Fruit fly (Drosophila melanogaster): ENCODE data around the gene ham.

Gene ham

dm6 chr2L:18785026-18785600 is 7.6 kb downstream of the ham start:
- TF ChIP-seq Hr96 (GFP tag; optimal IDR thresholded peaks at IDR 0.05) (no peak), tj (GFP tag; optimal IDR thresholded peaks at IDR 0.05) (no peak), ovo (GFP tag; optimal IDR thresholded peaks at IDR 0.05) (no peak), CG11617 (GFP tag; optimal IDR thresholded peaks at IDR 0.05) (no peak), CG7045 (GFP tag; optimal IDR thresholded peaks at IDR 0.05) (no peak), cic (GFP tag; optimal IDR thresholded peaks at IDR 0.05) (no peak), CG14711 (tag; optimal IDR thresholded peaks at IDR 0.05) (no peak), cnc (optimal IDR thresholded peaks at IDR 0.05) (no peak), Clk (GFP tag; optimal IDR thresholded peaks at IDR 0.05) (no peak), CG7101 (tag; optimal IDR thresholded peaks at IDR 0.05) (no peak), Crg-1 (GFP tag; optimal IDR thresholded peaks at IDR 0.05) (no peak), toe (GFP tag; optimal IDR thresholded peaks at IDR 0.05) (no peak), pad (GFP tag; optimal IDR thresholded peaks at IDR 0.05) (no peak), Mnt (GFP tag; optimal IDR thresholded peaks at IDR 0.05) (no peak), CG33017 (tag; optimal IDR thresholded peaks at IDR 0.05) (no peak), bab1 (GFP tag; optimal IDR thresholded peaks at IDR 0.05) (no peak)

DNA sequence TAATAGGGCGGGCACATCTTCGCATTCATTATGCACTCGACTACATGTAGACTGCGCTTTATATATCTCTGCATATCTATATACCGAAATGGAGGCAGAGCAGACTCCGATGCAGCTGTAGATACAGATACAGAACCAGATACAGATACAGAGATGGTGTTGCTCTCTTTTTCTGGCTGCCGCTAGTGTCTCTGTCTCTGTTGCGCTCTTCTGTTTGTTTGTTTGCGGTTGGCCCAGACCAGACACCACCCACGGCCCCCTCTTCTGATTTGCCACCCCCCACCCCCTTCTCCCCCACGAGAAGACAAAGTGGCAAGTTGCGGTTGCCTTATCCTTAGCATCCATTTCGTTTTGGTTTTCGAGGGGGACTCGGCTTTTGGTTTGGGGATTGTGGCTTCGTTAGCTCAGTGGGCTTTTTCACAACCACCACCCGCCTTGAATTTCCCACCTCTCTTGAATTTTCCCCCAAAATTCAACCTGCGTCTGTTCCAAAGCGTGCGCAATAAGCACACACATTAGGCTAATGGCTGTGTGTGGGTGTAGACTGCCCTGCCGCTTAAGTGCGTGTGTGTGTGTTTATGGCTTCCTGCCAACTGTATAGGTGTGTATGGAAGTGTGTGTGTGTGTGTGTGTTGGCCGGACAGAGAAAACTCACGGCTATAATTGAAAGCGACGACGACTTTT is 9.2 kb downstream of the ham start:
- TF ChIP-seq cnc (optimal IDR thresholded peaks at IDR 0.05) (no peak), toe (GFP tag; optimal IDR thresholded peaks at IDR 0.05) (no peak), CG1620 (GFP tag; optimal IDR thresholded peaks at IDR 0.05) (no peak), kay (GFP tag; ENCODE audit: borderline replicate concordance) (no peak), Crg-1 (GFP tag; optimal IDR thresholded peaks at IDR 0.05) (no peak), CG14711 (tag; optimal IDR thresholded peaks at IDR 0.05) (no peak), CG11617 (GFP tag; optimal IDR thresholded peaks at IDR 0.05) (no peak), tj (GFP tag; optimal IDR thresholded peaks at IDR 0.05) (no peak), CG7045 (GFP tag; optimal IDR thresholded peaks at IDR 0.05) (no peak), ovo (GFP tag; optimal IDR thresholded peaks at IDR 0.05) (no peak), CG33017 (tag; optimal IDR thresholded peaks at IDR 0.05) (no peak), CG12768 (GFP tag; optimal IDR thresholded peaks at IDR 0.05) (no peak), Clk (GFP tag; optimal IDR thresholded peaks at IDR 0.05) (no peak)

dm6 chr2L:18782936-18783335 is 9.8 kb downstream of the ham start:
- TF ChIP-seq pad (GFP tag; optimal IDR thresholded peaks at IDR 0.05) (peak; percentile 15), tj (GFP tag; optimal IDR thresholded peaks at IDR 0.05) (no peak)

DNA sequence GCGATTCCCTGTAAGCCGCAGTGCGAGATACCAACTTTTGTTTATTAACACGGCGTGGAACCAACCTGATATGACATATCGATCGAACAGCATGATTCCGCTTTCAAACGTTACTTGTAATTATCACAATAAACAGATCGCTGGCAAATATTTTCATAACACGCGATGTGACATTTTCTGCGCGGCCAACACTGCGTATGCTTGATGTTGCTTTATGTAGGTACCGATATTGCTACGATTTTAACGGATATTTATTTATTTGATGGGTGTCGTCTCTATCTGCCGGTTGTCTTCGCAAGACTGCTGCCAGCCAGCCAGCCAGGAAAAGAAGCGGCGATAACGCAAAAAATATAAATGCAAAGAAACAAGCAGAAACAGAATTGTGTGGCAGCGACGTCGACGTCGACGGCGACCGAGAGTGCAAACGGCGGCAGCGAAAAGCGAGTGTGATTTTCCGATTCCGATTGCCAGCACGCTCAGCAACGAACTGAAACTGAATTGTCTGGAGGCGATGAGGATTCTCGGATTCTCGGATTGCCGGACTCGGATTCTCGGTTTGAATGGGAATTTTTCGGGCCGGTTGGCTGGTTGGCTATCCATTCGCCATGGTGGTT is 10.4 kb downstream of the ham start:
- TF ChIP-seq Clk (GFP tag; optimal IDR thresholded peaks at IDR 0.05) (no peak), cnc (optimal IDR thresholded peaks at IDR 0.05) (no peak), tj (GFP tag; optimal IDR thresholded peaks at IDR 0.05) (no peak), pad (GFP tag; optimal IDR thresholded peaks at IDR 0.05) (no peak), CG7101 (tag; optimal IDR thresholded peaks at IDR 0.05) (no peak), Mnt (GFP tag; optimal IDR thresholded peaks at IDR 0.05) (no peak), kay (GFP tag; ENCODE audit: borderline replicate concordance) (no peak), CG11617 (GFP tag; optimal IDR thresholded peaks at IDR 0.05) (no peak), ovo (GFP tag; optimal IDR thresholded peaks at IDR 0.05) (no peak), Crg-1 (GFP tag; optimal IDR thresholded peaks at IDR 0.05) (no peak), CG12768 (GFP tag; optimal IDR thresholded peaks at IDR 0.05) (no peak), CG1620 (GFP tag; optimal IDR thresholded peaks at IDR 0.05) (no peak), CG14711 (tag; optimal IDR thresholded peaks at IDR 0.05) (no peak), Hr96 (GFP tag; optimal IDR thresholded peaks at IDR 0.05) (no peak), toe (GFP tag; optimal IDR thresholded peaks at IDR 0.05) (no peak)

DNA sequence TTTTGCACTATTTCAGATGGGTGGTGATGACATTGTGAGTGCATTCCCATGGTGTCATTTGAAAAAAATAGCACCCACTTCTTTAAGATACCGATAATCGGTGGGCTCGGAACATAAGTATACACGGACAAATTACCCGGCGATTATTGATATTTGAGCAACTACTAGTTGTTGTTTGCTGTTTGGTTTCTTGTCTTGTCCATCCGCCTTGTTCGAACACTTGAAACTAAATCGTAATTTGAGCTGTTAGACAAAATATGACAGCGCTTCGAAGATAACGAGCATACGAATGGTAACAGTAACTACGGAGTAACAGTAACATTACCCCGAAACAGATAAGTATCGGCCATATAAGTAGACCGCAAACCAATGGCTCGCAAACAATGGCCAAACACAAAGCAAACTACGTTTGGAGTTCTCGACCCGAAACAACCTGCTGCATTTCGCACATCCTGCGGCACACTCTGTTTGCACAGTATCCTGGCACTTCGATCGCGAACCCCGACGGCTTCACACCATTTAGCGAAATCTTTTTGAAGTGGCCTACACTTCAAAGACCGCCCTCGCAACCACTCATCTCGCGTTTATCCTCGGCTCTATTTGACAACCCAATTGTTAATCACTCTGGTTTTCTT is 11.7 kb downstream of the ham start:
- TF ChIP-seq kay (GFP tag; ENCODE audit: borderline replicate concordance) (peak; percentile 8), Hr96 (GFP tag; optimal IDR thresholded peaks at IDR 0.05) (no peak)

DNA sequence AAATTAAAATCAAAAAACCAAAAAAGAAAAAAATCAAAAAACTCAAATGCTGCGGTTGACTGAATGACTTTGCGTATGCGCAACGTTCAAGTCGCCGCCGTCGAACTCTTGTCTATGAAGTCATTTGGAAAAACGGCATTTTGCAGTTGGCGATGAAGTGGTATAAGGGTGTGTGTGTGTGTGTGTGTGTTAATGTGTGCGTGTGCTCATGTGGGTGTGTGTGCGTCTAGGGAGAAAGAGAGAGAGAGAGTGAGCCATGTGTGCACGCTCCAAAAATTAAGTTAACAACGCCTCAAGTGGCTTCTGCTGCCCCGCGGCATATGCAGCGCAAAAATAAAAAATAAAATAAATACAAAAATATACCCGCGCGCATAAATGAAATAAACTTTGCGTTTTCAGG is 15.3 kb downstream of the ham start:
- TF ChIP-seq tj (GFP tag; optimal IDR thresholded peaks at IDR 0.05): no peak
- TF ChIP-seq Crg-1 (GFP tag; optimal IDR thresholded peaks at IDR 0.05): no peak
- TF ChIP-seq CG11617 (GFP tag; optimal IDR thresholded peaks at IDR 0.05): no peak
- TF ChIP-seq CG5204 (GFP tag; optimal IDR thresholded peaks at IDR 0.05): no peak
- no peak for TF ChIP-seq Clk (GFP tag; optimal IDR thresholded peaks at IDR 0.05)
- TF ChIP-seq CG14711 (tag; optimal IDR thresholded peaks at IDR 0.05): no peak
- no peak for TF ChIP-seq CG12768 (GFP tag; optimal IDR thresholded peaks at IDR 0.05)

- TF ChIP-seq CG12768 (GFP tag; optimal IDR thresholded peaks at IDR 0.05) (no peak), tj (GFP tag; optimal IDR thresholded peaks at IDR 0.05) (no peak), CG14711 (tag; optimal IDR thresholded peaks at IDR 0.05) (no peak), pad (GFP tag; optimal IDR thresholded peaks at IDR 0.05) (peak; percentile 3), CG7045 (GFP tag; optimal IDR thresholded peaks at IDR 0.05) (no peak), Hr96 (GFP tag; optimal IDR thresholded peaks at IDR 0.05) (no peak), CG1620 (GFP tag; optimal IDR thresholded peaks at IDR 0.05) (no peak), kay (GFP tag; ENCODE audit: borderline replicate concordance) (peak; percentile 9)
Observed at dm6 chr2L:18776559-18776958, 16.1 kb downstream of the ham start.
